Worm (Caenorhabditis elegans) whole organism, L4 larva: ENCODE results near the gene mlc-6.

Experiments
- ama-1 ChIP-seq: fragments of 150-350 bp; optimal IDR thresholded peaks from 2 replicates; lab custom pipeline; 2014; ENCODE audit warnings: inconsistent platforms, mixed read lengths
- arid-1 ChIP-seq: fragments of 200-800 bp; sonication (Bioruptor generic); conservative IDR thresholded peaks from 2 replicates; pipeline ENCODE4 v1.3.6; 2022; ENCODE audit warnings: missing genetic modification reagents, missing genetic modification characterization, missing compliant biosample characterization
- ceh-20 ChIP-seq: fragments of 200-800 bp; sonication (Bioruptor generic); IDR thresholded peaks from 2 replicates; pipeline ENCODE4 v1.3.6; 2022; ENCODE audit warnings: missing genetic modification reagents, missing genetic modification characterization, missing compliant biosample characterization
- daf-12 ChIP-seq: fragments of 150-350 bp; optimal IDR thresholded peaks from 2 replicates; lab custom pipeline; 2014; ENCODE audit warnings: missing biosample characterization, missing genetic modification reagents, missing genetic modification characterization
- dpl-1 ChIP-seq: fragments of 150-350 bp; optimal IDR thresholded peaks from 2 replicates; lab custom pipeline; 2014; ENCODE audit warnings: missing biosample characterization, missing genetic modification reagents, missing genetic modification characterization
- lin-13 ChIP-seq: fragments of 150-350 bp; optimal IDR thresholded peaks from 2 replicates; lab custom pipeline; 2014; ENCODE audit warnings: missing biosample characterization, missing genetic modification reagents, missing genetic modification characterization
- nhr-25 ChIP-seq: sonication (generic microtip); optimal IDR thresholded peaks from 2 replicates; lab custom pipeline; 2017; ENCODE audit warnings: missing genetic modification characterization, mild to moderate bottlenecking, missing compliant biosample characterization, antibody characterized with exemption, moderate library complexity, borderline replicate concordance; ENCODE audit not compliant: insufficient read depth
- spr-3 ChIP-seq: fragments of 200-800 bp; sonication (Bioruptor generic); optimal IDR thresholded peaks from 2 replicates; lab custom pipeline; 2018; ENCODE audit warnings: mild to moderate bottlenecking, missing genetic modification characterization, missing compliant biosample characterization
- unc-62 ChIP-seq, 3 experiments: fragments of 150-350 bp in 1 of 3; sonication (generic microtip); optimal IDR thresholded peaks in 2 of 3; peaks in 1 of 3; 1 replicate in 1 of 3; 2 replicates in 2 of 3; lab custom pipeline; 2014 to 2017; ENCODE audit warnings: missing biosample characterization in 3 of 3, missing genetic modification characterization in 3 of 3, missing genetic modification reagents in 3 of 3, missing genotype in 1 of 3

- TF ChIP-seq lin-13 (GFP tag; lab: Kevin White, UChicago), result no peak
- TF ChIP-seq nhr-25, result no peak
- TF ChIP-seq ama-1, result no peak
- TF ChIP-seq ceh-20, result no peak
- no peak for TF ChIP-seq daf-12 (tag; lab: Kevin White, UChicago)
- TF ChIP-seq unc-62 (GFP tag; optimal IDR thresholded peaks at IDR 0.05 in 1 of 2; lab: Kevin White, UChicago), result no peak
- TF ChIP-seq unc-62 (tag; optimal IDR thresholded peaks at IDR 0.05; lab: Kevin White, UChicago), result no peak
- TF ChIP-seq dpl-1, result no peak
- TF ChIP-seq spr-3 (GFP tag; lab: Kevin White, UChicago), result no peak
- TF ChIP-seq arid-1 (GFP tag; lab: Robert Waterston, UW), result no peak
Observed at ce11 chrX:14257661-14258060, 11.2 kb upstream of the mlc-6 start, which contains the start of gene E02H4.4.
